6 worm cellular contexts compared by ENCODE assay signal in the genomic region with DNA sequence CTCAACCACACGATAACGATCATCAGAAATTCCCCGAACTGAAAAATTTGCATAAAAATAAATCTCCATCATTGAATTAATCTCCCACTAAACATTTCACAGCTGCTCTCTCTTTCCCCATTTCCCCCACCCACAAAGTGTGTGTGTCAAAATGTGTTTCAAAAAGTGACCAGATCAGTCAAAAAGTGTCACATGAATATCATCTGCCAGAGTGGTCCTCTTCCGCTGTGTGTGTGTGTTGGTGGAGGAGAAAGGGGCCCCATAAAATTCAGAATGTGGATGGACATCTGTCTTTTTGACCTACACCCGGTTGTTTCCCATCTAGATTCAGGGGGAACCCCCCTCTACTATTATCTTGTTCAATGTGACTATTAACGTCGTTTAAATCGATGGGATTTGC.
TF ChIP-seq lines count a peak whose summit lies in the region.

No protein-coding gene starts in this region.

TF ChIP-seq in whole organism, L1 larva, 84 proteins besides CTCF, POLR2A, EP300 and RAD21:
- TF ChIP-seq skn-1 (tag; optimal IDR thresholded peaks at IDR 0.05; lab: Kevin White, UChicago) (no peak), unc-130 (tag; optimal IDR thresholded peaks at IDR 0.05; lab: Kevin White, UChicago) (peak; percentile 42), nhr-19 (GFP tag; conservative IDR thresholded peaks at IDR 0.05; lab: Robert Waterston, UW) (peak; percentile 44; the same call in 1 of the 2 replicates), rnt-1 (tag; optimal IDR thresholded peaks at IDR 0.05; lab: Kevin White, UChicago) (peak; percentile 57), lin-39 (tag; optimal IDR thresholded peaks at IDR 0.05; lab: Kevin White, UChicago) (no peak), lsy-2 (tag; optimal IDR thresholded peaks at IDR 0.05; lab: Kevin White, UChicago) (peak; percentile 23 to 33), efl-1 (optimal IDR thresholded peaks at IDR 0.05; lab: Kevin White, UChicago) (no peak), efl-1 (GFP tag; optimal IDR thresholded peaks at IDR 0.05 in 1 of 2; lab: Kevin White, UChicago) (peak in 1 of 2 experiments; percentile 64), lin-14 (GFP tag; optimal IDR thresholded peaks at IDR 0.05; lab: Kevin White, UChicago) (peak; percentile 89)

TF ChIP-seq in whole organism, L2 larva, 48 proteins besides CTCF, POLR2A, EP300 and RAD21:
- TF ChIP-seq nhr-6 (tag; optimal IDR thresholded peaks at IDR 0.05; lab: Kevin White, UChicago) (no peak), C34F6.9 (tag; optimal IDR thresholded peaks at IDR 0.05; lab: Kevin White, UChicago) (peak; percentile 32), F13H6.1 (tag; optimal IDR thresholded peaks at IDR 0.05; lab: Kevin White, UChicago) (peak; percentile 57), ama-1 (optimal IDR thresholded peaks at IDR 0.05; lab: Kevin White, UChicago) (no peak), sma-9 (GFP tag; optimal IDR thresholded peaks at IDR 0.05; lab: Kevin White, UChicago) (peak; percentile 24), sma-9 (tag; optimal IDR thresholded peaks at IDR 0.05; lab: Kevin White, UChicago) (no peak), nhr-129 (tag; optimal IDR thresholded peaks at IDR 0.05; lab: Kevin White, UChicago) (peak; percentile 56), mab-5 (tag; optimal IDR thresholded peaks at IDR 0.05; lab: Kevin White, UChicago) (peak; percentile 55)

TF ChIP-seq in whole organism, L3 larva, 47 proteins besides CTCF, POLR2A, EP300 and RAD21:
- TF ChIP-seq nfya-1 (tag; optimal IDR thresholded peaks at IDR 0.05; lab: Kevin White, UChicago; ENCODE audit: insufficient read depth) (peak; percentile 29), ztf-4 (tag; optimal IDR thresholded peaks at IDR 0.05; lab: Kevin White, UChicago) (no peak), ceh-16 (tag; optimal IDR thresholded peaks at IDR 0.05; lab: Kevin White, UChicago) (no peak), nhr-23 (tag; optimal IDR thresholded peaks at IDR 0.05; lab: Kevin White, UChicago) (no peak), lsy-12 (tag; optimal IDR thresholded peaks at IDR 0.05; lab: Kevin White, UChicago) (no peak), unc-39 (tag; optimal IDR thresholded peaks at IDR 0.05; lab: Kevin White, UChicago) (no peak), jun-1 (tag; optimal IDR thresholded peaks at IDR 0.05; lab: Kevin White, UChicago) (no peak), egl-5 (tag; optimal IDR thresholded peaks at IDR 0.05; lab: Kevin White, UChicago) (peak; percentile 97), R02D3.7 (tag; optimal IDR thresholded peaks at IDR 0.05; lab: Kevin White, UChicago) (no peak), lin-39 (tag; optimal IDR thresholded peaks at IDR 0.05; lab: Kevin White, UChicago) (peak; percentile 38), mml-1 (tag; optimal IDR thresholded peaks at IDR 0.05; lab: Kevin White, UChicago) (no peak)

TF ChIP-seq in whole organism, L4 larva, 104 proteins besides CTCF, POLR2A, EP300 and RAD21:
- TF ChIP-seq hlh-30 (tag; optimal IDR thresholded peaks at IDR 0.05; lab: Kevin White, UChicago; ENCODE audit: insufficient read depth) (peak; percentile 45), hlh-11 (tag; optimal IDR thresholded peaks at IDR 0.05; lab: Kevin White, UChicago) (peak; percentile 41), lin-29 (GFP tag; IDR thresholded peaks at IDR 0.05; lab: Robert Waterston, UW) (no peak), attf-4 (tag; optimal IDR thresholded peaks at IDR 0.05; lab: Kevin White, UChicago) (no peak), nhr-11 (tag; optimal IDR thresholded peaks at IDR 0.05; lab: Kevin White, UChicago) (peak; percentile 16), daf-19 (GFP tag; conservative IDR thresholded peaks at IDR 0.05; lab: Robert Waterston, UW) (no peak), ceh-28 (tag; optimal IDR thresholded peaks at IDR 0.05; lab: Kevin White, UChicago) (no peak), nhr-6 (tag; optimal IDR thresholded peaks at IDR 0.05; lab: Kevin White, UChicago) (no peak)

TF ChIP-seq in whole organism, late embryonic, 69 proteins besides CTCF, POLR2A, EP300 and RAD21:
- TF ChIP-seq hlh-6 (tag; optimal IDR thresholded peaks at IDR 0.05; lab: Kevin White, UChicago) (no peak), ama-1 (optimal IDR thresholded peaks at IDR 0.05; lab: Kevin White, UChicago) (no peak), ets-4 (tag; optimal IDR thresholded peaks at IDR 0.05; lab: Kevin White, UChicago) (no peak), rnt-1 (tag; optimal IDR thresholded peaks at IDR 0.05; lab: Kevin White, UChicago) (peak; percentile 6), ceh-18 (tag; optimal IDR thresholded peaks at IDR 0.05; lab: Kevin White, UChicago) (peak; percentile 41), nfya-1 (tag; optimal IDR thresholded peaks at IDR 0.05; lab: Kevin White, UChicago) (peak; percentile 5), hlh-30 (tag; optimal IDR thresholded peaks at IDR 0.05; lab: Kevin White, UChicago; ENCODE audit: insufficient read depth) (peak; percentile 28), hlh-8 (tag; optimal IDR thresholded peaks at IDR 0.05; lab: Kevin White, UChicago) (peak; percentile 57), unc-55 (GFP tag; optimal IDR thresholded peaks at IDR 0.05; lab: Kevin White, UChicago) (peak; percentile 89)

TF ChIP-seq in whole organism, mixed stage, embryonic, 35 proteins besides CTCF, POLR2A, EP300 and RAD21:
- no peak for TF ChIP-seq ztf-11 (tag; optimal IDR thresholded peaks at IDR 0.05; lab: Kevin White, UChicago)
- TF ChIP-seq unc-120 (tag; optimal IDR thresholded peaks at IDR 0.05; lab: Kevin White, UChicago; ENCODE audit: poor library complexity, severe bottlenecking) = peak; percentile 63
- no peak for TF ChIP-seq M03D4.4 (tag; optimal IDR thresholded peaks at IDR 0.05; lab: Kevin White, UChicago)
- TF ChIP-seq tbx-8 (GFP tag; optimal IDR thresholded peaks at IDR 0.05; lab: Kevin White, UChicago) = no peak
- peak; percentile 55 for TF ChIP-seq hlh-1 (tag; optimal IDR thresholded peaks at IDR 0.05; lab: Kevin White, UChicago)
- TF ChIP-seq cnd-1 (tag; optimal IDR thresholded peaks at IDR 0.05; lab: Kevin White, UChicago) = peak; percentile 39
- TF ChIP-seq mab-5 (tag; optimal IDR thresholded peaks at IDR 0.05; lab: Kevin White, UChicago) = no peak
- no peak for TF ChIP-seq snpc-4 (tag; optimal IDR thresholded peaks at IDR 0.05; lab: Kevin White, UChicago)
- TF ChIP-seq unc-62 (GFP tag; optimal IDR thresholded peaks at IDR 0.05; lab: Kevin White, UChicago) = peak; percentile 94
- TF ChIP-seq lin-32 (GFP tag; optimal IDR thresholded peaks at IDR 0.05; lab: Kevin White, UChicago) = no peak
- no peak for TF ChIP-seq ceh-39 (tag; optimal IDR thresholded peaks at IDR 0.05; lab: Kevin White, UChicago)

Comparison
In these comparisons a context has a peak if more than half of its experiments do, and no peak if none do; other contexts are left out.
1. Of the 29 proteins assayed by ChIP-seq in both whole organism, L4 larva and whole organism, L1 larva: peak only in whole organism, L4 larva: nhr-11; only in whole organism, L1 larva: lsy-2 and unc-130; in both: none; in neither: 26.